Worm (Caenorhabditis elegans) whole organism, young adult: ENCODE measurements around the gene sre-29.

Source experiments
- B0336.3 ChIP-seq: fragments of 200-800 bp; sonication (Bioruptor generic); IDR thresholded peaks from 2 replicates; pipeline ENCODE4 v1.3.6; 2022; ENCODE audit warnings: missing genetic modification characterization, missing compliant biosample characterization
- Y95B8A.8 ChIP-seq: fragments of 200-800 bp; sonication (Bioruptor generic); IDR thresholded peaks from 2 replicates; pipeline ENCODE4 v1.3.6; 2022; ENCODE audit warnings: missing genetic modification reagents, missing genetic modification characterization, missing compliant biosample characterization
- attf-3 ChIP-seq: fragments of 200-800 bp; sonication (Bioruptor generic); conservative IDR thresholded peaks from 2 replicates; pipeline ENCODE4 v1.3.6; 2022; ENCODE audit warnings: missing genetic modification reagents, missing genetic modification characterization, missing compliant biosample characterization
- dpff-1 ChIP-seq: sonication (generic microtip); optimal IDR thresholded peaks from 2 replicates; lab custom pipeline; 2017; ENCODE audit warnings: mild to moderate bottlenecking, missing genetic modification characterization, missing compliant biosample characterization
- gei-17 ChIP-seq: fragments of 200-800 bp; sonication (Bioruptor generic); optimal IDR thresholded peaks from 2 replicates; lab custom pipeline; 2018; ENCODE audit warnings: mild to moderate bottlenecking, missing genetic modification characterization, missing compliant biosample characterization
- hmg-1.2 ChIP-seq: fragments of 200-800 bp; sonication (Bioruptor generic); IDR thresholded peaks from 2 replicates; pipeline ENCODE4 v1.3.6; 2022; ENCODE audit warnings: missing genetic modification reagents, missing genetic modification characterization, missing compliant biosample characterization

DNA sequence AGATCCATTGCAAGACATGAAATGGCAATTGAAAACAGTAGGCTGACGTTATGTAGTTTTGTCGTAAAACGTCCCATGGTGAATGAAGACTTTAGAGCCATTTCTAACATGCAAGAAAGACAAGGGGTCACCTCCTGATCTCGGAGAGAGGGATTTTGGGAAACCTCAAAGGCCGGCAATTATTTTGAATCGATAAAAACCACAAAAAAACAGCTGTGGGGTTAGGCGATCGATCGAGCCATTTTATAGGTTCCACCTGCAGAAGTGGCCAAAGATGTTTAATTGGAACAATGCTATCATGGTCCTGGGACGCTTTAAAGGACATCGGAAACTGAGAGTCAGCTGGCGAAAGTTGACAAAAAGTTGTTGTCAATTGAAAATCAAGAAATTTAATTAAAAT, 13.1 kb upstream of the sre-29 start, which contains the start of gene Y57A10C.11:
- no peak for TF ChIP-seq gei-17 (GFP tag; lab: Kevin White, UChicago)
- no peak for TF ChIP-seq Y95B8A.8 (GFP tag; lab: Robert Waterston, UW)
- no peak for TF ChIP-seq B0336.3 (GFP tag; lab: Robert Waterston, UW)
- no peak for TF ChIP-seq hmg-1.2 (GFP tag; lab: Robert Waterston, UW)
- no peak for TF ChIP-seq dpff-1 (tag; lab: Kevin White, UChicago)
- no peak for TF ChIP-seq attf-3 (GFP tag; lab: Robert Waterston, UW)
